Worm (Caenorhabditis elegans) whole organism, L3 larva: Measurements from ENCODE around the gene Y57G11B.6.
"Not testable (repeated sequence)": the region's sequence is repeated elsewhere in the genome, so short reads cannot be mapped to it uniquely, and the experiment has no call there.

Experiments
- R02D3.7 ChIP-seq: fragments of 150-350 bp; optimal IDR thresholded peaks from 2 replicates; lab custom pipeline; 2014; ENCODE audit warnings: missing biosample characterization, missing genetic modification characterization
- aly-2 ChIP-seq: fragments of 150-350 bp; optimal IDR thresholded peaks from 2 replicates; lab custom pipeline; 2014; ENCODE audit warnings: missing biosample characterization, missing genetic modification characterization
- ama-1 ChIP-seq: fragments of 150-350 bp; optimal IDR thresholded peaks from 2 replicates; lab custom pipeline; 2018
- ceh-16 ChIP-seq: sonication (generic microtip); optimal IDR thresholded peaks from 2 replicates; lab custom pipeline; 2017; ENCODE audit warnings: missing biosample characterization, missing genetic modification characterization
- ceh-28 ChIP-seq: fragments of 150-350 bp; optimal IDR thresholded peaks from 2 replicates; lab custom pipeline; 2014; ENCODE audit warnings: missing biosample characterization, missing genetic modification reagents, missing genetic modification characterization
- ceh-9 ChIP-seq: sonication (generic microtip); optimal IDR thresholded peaks from 2 replicates; lab custom pipeline; 2018; ENCODE audit warnings: missing biosample characterization, missing genetic modification characterization
- daf-12 ChIP-seq: fragments of 150-350 bp; optimal IDR thresholded peaks from 2 replicates; lab custom pipeline; 2014; ENCODE audit warnings: missing biosample characterization, missing genetic modification reagents, missing genetic modification characterization
- egl-27 ChIP-seq: sonication (generic microtip); optimal IDR thresholded peaks from 4 replicates; lab custom pipeline; 2017; ENCODE audit warnings: missing biosample characterization, missing genetic modification reagents, missing genetic modification characterization
- egl-5 ChIP-seq: fragments of 150-350 bp; optimal IDR thresholded peaks from 2 replicates; lab custom pipeline; 2017; ENCODE audit warnings: missing biosample characterization, missing genetic modification reagents, missing genetic modification characterization, inconsistent platforms
- elt-1 ChIP-seq: fragments of 150-350 bp; optimal IDR thresholded peaks from 2 replicates; lab custom pipeline; 2014; ENCODE audit warnings: missing biosample characterization, missing genetic modification characterization
- elt-3 ChIP-seq, 3 experiments: fragments of 150-350 bp in 1 of 3; sonication (generic microtip) in 2 of 3; optimal IDR thresholded peaks; 2 replicates in 2 of 3; 4 replicates in 1 of 3; lab custom pipeline; 2014 to 2017; ENCODE audit warnings: missing biosample characterization in 3 of 3, missing genetic modification characterization in 3 of 3
- eor-1 ChIP-seq, 2 experiments: fragments of 150-350 bp; optimal IDR thresholded peaks; 2 replicates each; lab custom pipeline; 2014 to 2018; ENCODE audit warnings: missing biosample characterization in 2 of 2, missing genetic modification characterization in 2 of 2
- fkh-2 ChIP-seq: fragments of 150-350 bp; optimal IDR thresholded peaks from 2 replicates; lab custom pipeline; 2014; ENCODE audit warnings: missing biosample characterization, missing genetic modification reagents, missing genetic modification characterization
- fos-1 ChIP-seq: fragments of 150-350 bp; optimal IDR thresholded peaks from 2 replicates; lab custom pipeline; 2014; ENCODE audit warnings: missing biosample characterization, missing genetic modification characterization
- hmg-11 ChIP-seq: sonication (generic microtip); optimal IDR thresholded peaks from 2 replicates; lab custom pipeline; 2016; ENCODE audit warnings: missing genetic modification characterization, missing compliant biosample characterization
- lin-15B ChIP-seq: fragments of 150-350 bp; optimal IDR thresholded peaks from 2 replicates; lab custom pipeline; 2014; ENCODE audit warnings: missing biosample characterization, missing genetic modification characterization
- lsy-12 ChIP-seq: sonication (generic microtip); optimal IDR thresholded peaks from 2 replicates; lab custom pipeline; 2016; ENCODE audit warnings: mild to moderate bottlenecking, missing genetic modification characterization, missing compliant biosample characterization
- mdl-1 ChIP-seq: fragments of 150-350 bp; optimal IDR thresholded peaks from 2 replicates; lab custom pipeline; 2014; ENCODE audit warnings: missing biosample characterization, missing genetic modification characterization
- mml-1 ChIP-seq: fragments of 150-350 bp; sonication (generic microtip); optimal IDR thresholded peaks from 3 replicates; lab custom pipeline; 2014; ENCODE audit warnings: missing biosample characterization, missing genetic modification characterization
- nfya-1 ChIP-seq: sonication (generic microtip); optimal IDR thresholded peaks from 2 replicates; lab custom pipeline; 2017; ENCODE audit warnings: missing genetic modification characterization, mild to moderate bottlenecking, missing compliant biosample characterization, antibody characterized with exemption, moderate library complexity; ENCODE audit not compliant: insufficient read depth
- nhr-11 ChIP-seq: fragments of 150-350 bp; optimal IDR thresholded peaks from 2 replicates; lab custom pipeline; 2014; ENCODE audit warnings: missing biosample characterization, missing genetic modification characterization
- nhr-23 ChIP-seq: fragments of 150-350 bp; optimal IDR thresholded peaks from 2 replicates; lab custom pipeline; 2014; ENCODE audit warnings: missing biosample characterization, missing genetic modification reagents, missing genetic modification characterization
- nhr-237 ChIP-seq: fragments of 150-350 bp; optimal IDR thresholded peaks from 2 replicates; lab custom pipeline; 2014; ENCODE audit warnings: missing biosample characterization, missing genetic modification characterization
- nhr-25 ChIP-seq: sonication (generic microtip); optimal IDR thresholded peaks from 2 replicates; lab custom pipeline; 2017; ENCODE audit warnings: missing biosample characterization, missing genetic modification characterization
- nhr-28 ChIP-seq: fragments of 150-350 bp; optimal IDR thresholded peaks from 2 replicates; lab custom pipeline; 2014; ENCODE audit warnings: missing biosample characterization, missing genetic modification characterization
- nhr-43 ChIP-seq: sonication (generic microtip); optimal IDR thresholded peaks from 2 replicates; lab custom pipeline; 2016; ENCODE audit warnings: mild to moderate bottlenecking, missing genetic modification characterization, missing compliant biosample characterization; ENCODE audit not compliant: poor library complexity, severe bottlenecking
- nhr-67 ChIP-seq: fragments of 150-350 bp; optimal IDR thresholded peaks from 2 replicates; lab custom pipeline; 2014; ENCODE audit warnings: missing biosample characterization, missing genetic modification characterization
- pha-4 ChIP-seq: fragments of 150-350 bp; optimal IDR thresholded peaks from 2 replicates; lab custom pipeline; 2014; ENCODE audit warnings: missing biosample characterization, missing genetic modification reagents, missing genetic modification characterization
- sea-2 ChIP-seq: fragments of 150-350 bp; sonication (generic microtip); optimal IDR thresholded peaks from 4 replicates; lab custom pipeline; 2014; ENCODE audit warnings: missing biosample characterization, missing genetic modification reagents, missing genetic modification characterization
- snpc-4 ChIP-seq: fragments of 150-350 bp; optimal IDR thresholded peaks from 2 replicates; lab custom pipeline; 2014; ENCODE audit warnings: missing biosample characterization, missing genetic modification characterization
- zag-1 ChIP-seq: fragments of 150-350 bp; optimal IDR thresholded peaks from 2 replicates; lab custom pipeline; 2014; ENCODE audit warnings: missing biosample characterization, missing genetic modification characterization
- ztf-11 ChIP-seq: fragments of 150-350 bp; optimal IDR thresholded peaks from 2 replicates; lab custom pipeline; 2014; ENCODE audit warnings: missing biosample characterization, missing genetic modification characterization

The Y57G11B.6 gene

ce11 chrIV:14557642-14558041 lies 3.0 kb upstream of the Y57G11B.6 start:
- no peak for TF ChIP-seq ceh-28 (tag; lab: Kevin White, UChicago)
- no peak for TF ChIP-seq ama-1 (lab: Kevin White, UChicago)
- no peak for TF ChIP-seq pha-4 (tag; lab: Kevin White, UChicago)
- no peak for TF ChIP-seq mdl-1 (tag; lab: Kevin White, UChicago)
- no peak for TF ChIP-seq nhr-11 (tag; lab: Kevin White, UChicago)
- TF ChIP-seq fkh-2 (tag; lab: Kevin White, UChicago), result no peak
- no peak for TF ChIP-seq sea-2 (GFP tag; lab: Kevin White, UChicago)
- no peak for TF ChIP-seq elt-1 (tag; lab: Kevin White, UChicago)
- TF ChIP-seq zag-1 (tag; lab: Kevin White, UChicago), result no peak
- no peak for TF ChIP-seq R02D3.7 (tag; lab: Kevin White, UChicago)
- no peak for TF ChIP-seq lin-15B (tag; lab: Kevin White, UChicago)
- TF ChIP-seq, all 47 proteins: peak for 0

ce11 chrIV:14551870-14552269 lies 2.8 kb downstream of the Y57G11B.6 start, which contains the start of gene pals-30:
Gene pals-30 (minus strand): TSS chrIV:14551970.
- TF ChIP-seq elt-1 (tag; lab: Kevin White, UChicago); snpc-4 (tag; lab: Kevin White, UChicago); eor-1 (tag; optimal IDR thresholded peaks at IDR 0.05; lab: Kevin White, UChicago): not testable (repeated sequence)

ce11 chrIV:14549308-14549707 lies 5.4 kb downstream of the Y57G11B.6 start, which contains the start of gene T27E7.9:
Gene T27E7.9 (minus strand): TSS chrIV:14549408.
- TF ChIP-seq mml-1 (tag; lab: Kevin White, UChicago) (no peak), lsy-12 (no peak), eor-1 (tag; optimal IDR thresholded peaks at IDR 0.05; lab: Kevin White, UChicago) (no peak), fos-1 (tag; lab: Kevin White, UChicago) (no peak), daf-12 (tag; lab: Kevin White, UChicago) (no peak), zag-1 (tag; lab: Kevin White, UChicago) (no peak), aly-2 (tag; lab: Kevin White, UChicago) (no peak), egl-27 (tag; lab: Kevin White, UChicago) (no peak), elt-3 (tag; optimal IDR thresholded peaks at IDR 0.05; lab: Kevin White, UChicago) (no peak), ztf-11 (tag; lab: Kevin White, UChicago) (no peak), R02D3.7 (tag; lab: Kevin White, UChicago) (no peak), sea-2 (GFP tag; lab: Kevin White, UChicago) (no peak), nhr-11 (tag; lab: Kevin White, UChicago) (no peak), nhr-43 (tag; lab: Kevin White, UChicago) (no peak)

ce11 chrIV:14547292-14547691 lies 7.4 kb downstream of the Y57G11B.6 start:
- TF ChIP-seq nfya-1 (tag; lab: Kevin White, UChicago) (peak; percentile 88), mml-1 (tag; lab: Kevin White, UChicago) (no peak)
- TF ChIP-seq, all 47 proteins: peak for 1

- TF ChIP-seq nhr-43 (tag; lab: Kevin White, UChicago) (no peak), nfya-1 (tag; lab: Kevin White, UChicago) (no peak), ceh-9 (tag; lab: Kevin White, UChicago) (no peak), pha-4 (tag; lab: Kevin White, UChicago) (no peak), mdl-1 (tag; lab: Kevin White, UChicago) (no peak), nhr-237 (tag; lab: Kevin White, UChicago) (no peak), hmg-11 (tag; lab: Kevin White, UChicago) (no peak), lsy-12 (no peak), ceh-28 (tag; lab: Kevin White, UChicago) (no peak), elt-1 (tag; lab: Kevin White, UChicago) (no peak), egl-5 (tag; lab: Kevin White, UChicago) (no peak), ama-1 (lab: Kevin White, UChicago) (no peak), R02D3.7 (tag; lab: Kevin White, UChicago) (no peak), ztf-11 (tag; lab: Kevin White, UChicago) (no peak), nhr-25 (no peak), nhr-67 (no peak), nhr-28 (tag; lab: Kevin White, UChicago) (no peak), nhr-23 (tag; lab: Kevin White, UChicago) (no peak), ceh-16 (no peak)
Measured at ce11 chrIV:14542517-14542916, 12.2 kb downstream of the Y57G11B.6 start, which contains the start of gene pals-29. Gene pals-29 (minus strand): TSS chrIV:14542617.
